Worm (Caenorhabditis elegans): ENCODE data around the gene tim-1.

DNA sequence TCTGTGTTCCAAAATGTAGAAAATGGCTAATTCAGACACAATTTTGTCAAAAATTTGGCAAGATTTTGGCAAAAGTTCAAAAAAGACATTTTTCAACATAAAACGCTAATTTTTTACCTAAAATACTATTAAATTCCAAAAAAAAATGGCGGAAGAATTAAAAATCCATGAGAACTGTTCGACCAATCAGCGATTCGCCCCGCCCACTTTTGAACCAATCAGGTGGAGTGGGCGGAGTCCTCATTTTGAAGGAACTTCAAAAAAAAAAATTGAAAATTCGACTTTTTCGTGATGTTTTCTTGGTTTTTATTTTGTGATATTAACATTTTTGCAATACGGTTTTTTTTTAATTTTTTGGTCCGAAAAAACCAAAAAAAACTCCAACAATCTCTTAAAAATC lies 22.0 kb downstream of the tim-1 start:
- TF ChIP-seq snpc-4 (tag; optimal IDR thresholded peaks at IDR 0.05): no peak
- no peak for TF ChIP-seq unc-39 (tag; optimal IDR thresholded peaks at IDR 0.05)

All from whole organism, mixed stage, embryonic.